Worm (Caenorhabditis elegans): ENCODE results near the gene emc-3.
A peak's percentile ranks its signal among the peaks of the same experiment; 100 is the strongest.

The emc-3 gene

ce11 chrIV:13370235-13370739 is 11.4 kb downstream of the emc-3 start, which contains the start of the genes rla-2, popl-7 and Y62E10A.24:
Gene rla-2 (minus strand): TSS chrIV:13370285.
Gene popl-7 (plus strand): TSS chrIV:13370689.
Gene Y62E10A.24 (plus strand): TSS chrIV:13370710.
- TF ChIP-seq efl-1 (optimal IDR thresholded peaks at IDR 0.05) (peak; percentile 32 to 50), efl-1 (GFP tag; optimal IDR thresholded peaks at IDR 0.05 in 1 of 2) (peak; percentile 41 to 95), unc-130 (tag; optimal IDR thresholded peaks at IDR 0.05) (peak; percentile 14), ceh-82 (tag; optimal IDR thresholded peaks at IDR 0.05) (peak in 2 of 3 experiments; percentile 10 to 33), dpl-1 (GFP tag; optimal IDR thresholded peaks at IDR 0.05) (peak; percentile 6 to 39 (median 26)), ces-1 (GFP tag; optimal IDR thresholded peaks at IDR 0.05) (no peak), skn-1 (tag; optimal IDR thresholded peaks at IDR 0.05) (peak; percentile 29), unc-62 (GFP tag; optimal IDR thresholded peaks at IDR 0.05) (no peak), snpc-4 (tag; optimal IDR thresholded peaks at IDR 0.05) (no peak), blmp-1 (tag; optimal IDR thresholded peaks at IDR 0.05) (peak; percentile 28), lsy-2 (tag; optimal IDR thresholded peaks at IDR 0.05) (peak; percentile 52 to 91), nhr-71 (tag; optimal IDR thresholded peaks at IDR 0.05) (no peak), C16A3.4 (tag; optimal IDR thresholded peaks at IDR 0.05) (peak; percentile 6), ama-1 (optimal IDR thresholded peaks at IDR 0.05) (no peak), lin-35 (GFP tag; optimal IDR thresholded peaks at IDR 0.05) (peak; percentile 40 to 71), ztf-11 (tag; optimal IDR thresholded peaks at IDR 0.05) (no peak), nhr-85 (tag) (no peak), nhr-47 (tag; optimal IDR thresholded peaks at IDR 0.05) (peak; percentile 8), pag-3 (tag; optimal IDR thresholded peaks at IDR 0.05; ENCODE audit: borderline replicate concordance, insufficient read depth) (no peak), snu-23 (GFP tag; optimal IDR thresholded peaks at IDR 0.05) (peak; percentile 35)

ce11 chrIV:13369120-13369842 is 12.4 kb downstream of the emc-3 start, which contains the start of gene agt-1:
Gene agt-1 (minus strand): TSS chrIV:13369412.
- TF ChIP-seq efl-1 (optimal IDR thresholded peaks at IDR 0.05) (no peak), efl-1 (GFP tag; optimal IDR thresholded peaks at IDR 0.05 in 1 of 2) (peak in 1 of 2 experiments; percentile 87), lsy-2 (tag; optimal IDR thresholded peaks at IDR 0.05) (peak in 1 of 2 experiments; percentile 19), ztf-4 (tag; optimal IDR thresholded peaks at IDR 0.05) (no peak), hlh-4 (tag; optimal IDR thresholded peaks at IDR 0.05) (no peak), vab-15 (tag; optimal IDR thresholded peaks at IDR 0.05) (no peak), nhr-77 (tag; optimal IDR thresholded peaks at IDR 0.05) (no peak), fkh-4 (tag; optimal IDR thresholded peaks at IDR 0.05; ENCODE audit: borderline replicate concordance) (no peak), elt-3 (tag; optimal IDR thresholded peaks at IDR 0.05) (no peak), rnt-1 (tag; optimal IDR thresholded peaks at IDR 0.05) (no peak), mdl-1 (tag; optimal IDR thresholded peaks at IDR 0.05) (no peak)

- TF ChIP-seq lir-3 (tag; optimal IDR thresholded peaks at IDR 0.05; ENCODE audit: poor library complexity) (no peak), ceh-8 (GFP tag; optimal IDR thresholded peaks at IDR 0.05) (no peak), efl-3 (GFP tag; optimal IDR thresholded peaks at IDR 0.05) (no peak), snpc-4 (tag; optimal IDR thresholded peaks at IDR 0.05) (no peak), unc-86 (tag; optimal IDR thresholded peaks at IDR 0.05) (no peak), snu-23 (GFP tag; optimal IDR thresholded peaks at IDR 0.05) (no peak), nhr-71 (tag; optimal IDR thresholded peaks at IDR 0.05) (no peak), mdl-1 (tag; optimal IDR thresholded peaks at IDR 0.05) (no peak), ztf-11 (tag; optimal IDR thresholded peaks at IDR 0.05) (no peak), C04F5.9 (tag; optimal IDR thresholded peaks at IDR 0.05) (no peak), nhr-20 (tag; optimal IDR thresholded peaks at IDR 0.05) (no peak), aha-1 (tag; optimal IDR thresholded peaks at IDR 0.05) (no peak), lin-13 (GFP tag; optimal IDR thresholded peaks at IDR 0.05) (no peak), zag-1 (tag; optimal IDR thresholded peaks at IDR 0.05) (no peak), fkh-4 (tag; optimal IDR thresholded peaks at IDR 0.05; ENCODE audit: borderline replicate concordance) (no peak), C34B4.2 (tag; optimal IDR thresholded peaks at IDR 0.05) (no peak), hlh-17 (GFP tag; optimal IDR thresholded peaks at IDR 0.05; ENCODE audit: borderline replicate concordance) (no peak)
Observed at ce11 chrIV:13364869-13365268, 16.9 kb downstream of the emc-3 start, which contains the start of gene srsx-25. Gene srsx-25 (plus strand): TSS chrIV:13365169.

Measured in whole organism, L1 larva.